Worm (Caenorhabditis elegans) whole organism, L3 larva: ENCODE data around the gene abu-11.

ENCODE experiments used
- fkh-2 ChIP-seq: fragments of 150-350 bp; optimal IDR thresholded peaks from 2 replicates; lab custom pipeline; 2014; ENCODE audit warnings: missing biosample characterization, missing genetic modification reagents, missing genetic modification characterization
- lin-39 ChIP-seq: fragments of 150-350 bp; optimal IDR thresholded peaks from 2 replicates; lab custom pipeline; 2018; ENCODE audit warnings: missing biosample characterization, missing genetic modification reagents, missing genetic modification characterization
- nhr-11 ChIP-seq: fragments of 150-350 bp; optimal IDR thresholded peaks from 2 replicates; lab custom pipeline; 2014; ENCODE audit warnings: missing biosample characterization, missing genetic modification characterization
- nhr-25 ChIP-seq: sonication (generic microtip); optimal IDR thresholded peaks from 2 replicates; lab custom pipeline; 2017; ENCODE audit warnings: missing biosample characterization, missing genetic modification characterization
- skn-1 ChIP-seq: fragments of 150-350 bp; optimal IDR thresholded peaks from 2 replicates; lab custom pipeline; 2014; ENCODE audit warnings: missing biosample characterization, missing genetic modification characterization
- snpc-4 ChIP-seq: fragments of 150-350 bp; optimal IDR thresholded peaks from 2 replicates; lab custom pipeline; 2014; ENCODE audit warnings: missing biosample characterization, missing genetic modification characterization
- tbx-2 ChIP-seq: sonication (generic microtip); optimal IDR thresholded peaks from 2 replicates; lab custom pipeline; 2016; ENCODE audit warnings: mild to moderate bottlenecking, missing genetic modification characterization, missing compliant biosample characterization
- unc-39 ChIP-seq: sonication (generic microtip); optimal IDR thresholded peaks from 4 replicates; lab custom pipeline; 2017; ENCODE audit warnings: missing biosample characterization, missing genetic modification characterization
- unc-62 ChIP-seq: fragments of 150-350 bp; sonication (generic microtip); optimal IDR thresholded peaks from 4 replicates; lab custom pipeline; 2014; ENCODE audit warnings: missing biosample characterization, missing genetic modification reagents, missing genetic modification characterization

DNA sequence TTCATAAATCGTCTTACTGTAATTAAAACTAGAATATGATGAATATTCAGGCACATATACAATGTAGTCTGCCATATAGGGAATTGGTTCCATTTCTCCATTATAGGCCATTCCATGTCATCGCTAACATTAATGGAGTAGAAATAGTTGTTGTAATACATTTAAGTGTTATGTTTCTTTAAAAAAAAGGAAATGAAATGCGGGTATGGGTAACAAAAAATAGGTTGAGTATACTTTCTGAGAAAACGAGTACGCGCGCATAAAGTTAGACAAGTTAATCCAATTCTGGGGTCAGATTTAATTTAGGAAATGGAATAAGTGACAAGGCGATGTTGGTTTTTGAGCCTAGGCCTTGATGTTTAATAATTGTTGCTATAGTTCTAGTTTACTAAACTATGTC lies 20.7 kb downstream of the abu-11 start, which contains the start of gene T01D1.7:
- TF ChIP-seq fkh-2 (tag; lab: Kevin White, UChicago) (no peak), tbx-2 (tag; lab: Kevin White, UChicago) (no peak), lin-39 (tag; lab: Kevin White, UChicago) (no peak), nhr-25 (tag; lab: Kevin White, UChicago) (no peak), nhr-11 (tag; lab: Kevin White, UChicago) (no peak), unc-62 (GFP tag; lab: Kevin White, UChicago) (no peak), skn-1 (tag; lab: Kevin White, UChicago) (no peak), snpc-4 (tag; lab: Kevin White, UChicago) (no peak), unc-39 (tag; lab: Kevin White, UChicago) (no peak)
